Worm (Caenorhabditis elegans) whole organism, L3 larva: Measurements from ENCODE around the gene ubq-2.

Experiments used
- fos-1 ChIP-seq: fragments of 150-350 bp; optimal IDR thresholded peaks from 2 replicates; lab custom pipeline; 2014; ENCODE audit warnings: missing biosample characterization, missing genetic modification characterization
- lin-15B ChIP-seq: fragments of 150-350 bp; optimal IDR thresholded peaks from 2 replicates; lab custom pipeline; 2014; ENCODE audit warnings: missing biosample characterization, missing genetic modification characterization
- nfya-1 ChIP-seq: sonication (generic microtip); optimal IDR thresholded peaks from 2 replicates; lab custom pipeline; 2017; ENCODE audit warnings: missing genetic modification characterization, mild to moderate bottlenecking, missing compliant biosample characterization, antibody characterized with exemption, moderate library complexity; ENCODE audit not compliant: insufficient read depth
- nhr-77 ChIP-seq: fragments of 150-350 bp; optimal IDR thresholded peaks from 2 replicates; lab custom pipeline; 2014; ENCODE audit warnings: missing biosample characterization, missing genetic modification characterization
- pqm-1 ChIP-seq: fragments of 150-350 bp; optimal IDR thresholded peaks from 2 replicates; lab custom pipeline; 2017; ENCODE audit warnings: missing biosample characterization, missing genetic modification characterization, inconsistent platforms
- unc-39 ChIP-seq: sonication (generic microtip); optimal IDR thresholded peaks from 4 replicates; lab custom pipeline; 2017; ENCODE audit warnings: missing biosample characterization, missing genetic modification characterization
- unc-62 ChIP-seq: fragments of 150-350 bp; sonication (generic microtip); optimal IDR thresholded peaks from 4 replicates; lab custom pipeline; 2014; ENCODE audit warnings: missing biosample characterization, missing genetic modification reagents, missing genetic modification characterization
- ztf-11 ChIP-seq: fragments of 150-350 bp; optimal IDR thresholded peaks from 2 replicates; lab custom pipeline; 2014; ENCODE audit warnings: missing biosample characterization, missing genetic modification characterization

- TF ChIP-seq nfya-1 (no peak), nhr-77 (tag; lab: Kevin White, UChicago) (no peak), ztf-11 (tag; lab: Kevin White, UChicago) (no peak), pqm-1 (tag; lab: Kevin White, UChicago) (no peak), unc-62 (no peak), fos-1 (tag; lab: Kevin White, UChicago) (no peak), lin-15B (no peak), unc-39 (no peak)
Observed at ce11 chrIII:12977559-12977958, 764 bp downstream of the ubq-2 start, which contains the start of gene ZK1010.2.
